Fruit fly (Drosophila melanogaster): ENCODE results near the gene CG16711.
A peak's percentile ranks its signal among the peaks of the same experiment; 100 is the strongest.

DNA sequence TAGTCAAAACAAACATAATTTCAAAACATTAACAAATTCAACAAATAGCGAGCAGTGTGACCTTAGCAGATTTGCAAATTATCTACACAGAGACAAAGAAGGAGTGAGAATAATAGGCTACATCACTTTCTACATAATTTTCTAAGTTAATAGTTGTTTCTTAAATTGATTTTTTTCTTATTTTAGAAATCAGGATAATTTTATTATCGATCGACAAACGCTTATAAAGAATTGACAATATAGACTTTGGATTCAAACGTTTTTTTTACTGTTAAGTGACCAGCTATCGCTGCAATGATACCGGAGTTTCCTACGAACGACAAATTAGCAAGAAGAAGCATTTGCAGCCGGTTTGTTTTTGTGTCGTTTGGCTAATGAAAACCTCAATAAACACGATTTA, 19.0 kb downstream of the CG16711 start, which contains the start of the genes nbs and defl:
- peak; percentile 62 for TF ChIP-seq psq (GFP tag; optimal IDR thresholded peaks at IDR 0.05)
- peak; percentile 67 for TF ChIP-seq CG9705 (GFP tag; optimal IDR thresholded peaks at IDR 0.05)
- no peak for TF ChIP-seq tai (GFP tag; optimal IDR thresholded peaks at IDR 0.05)
- TF ChIP-seq h (GFP tag; optimal IDR thresholded peaks at IDR 0.05), result no peak
- TF ChIP-seq Hr78 (GFP tag; optimal IDR thresholded peaks at IDR 0.05), result no peak
- TF ChIP-seq OdsH (GFP tag; optimal IDR thresholded peaks at IDR 0.05), result peak; percentile 62
- TF ChIP-seq Dfd (GFP tag; optimal IDR thresholded peaks at IDR 0.05), result no peak
- TF ChIP-seq brk (GFP tag; optimal IDR thresholded peaks at IDR 0.05), result no peak
- TF ChIP-seq fru (GFP tag; optimal IDR thresholded peaks at IDR 0.05), result no peak
- TF ChIP-seq Sp1 (GFP tag; optimal IDR thresholded peaks at IDR 0.05), result no peak
- TF ChIP-seq dsf (GFP tag; optimal IDR thresholded peaks at IDR 0.05; ENCODE audit: borderline replicate concordance), result peak; percentile 46
- TF ChIP-seq Myc (optimal IDR thresholded peaks at IDR 0.05), result peak; percentile 27
- TF ChIP-seq jim (GFP tag; optimal IDR thresholded peaks at IDR 0.05), result no peak
- no peak for TF ChIP-seq lola (GFP tag; optimal IDR thresholded peaks at IDR 0.05)
